Worm (Caenorhabditis elegans) whole organism, early embryonic: Measurements from ENCODE around the gene Y51H7BR.4.

Experiments used
- B0310.2 ChIP-seq: sonication (generic microtip); optimal IDR thresholded peaks from 2 replicates; lab custom pipeline; 2016; ENCODE audit warnings: mild to moderate bottlenecking, missing genetic modification characterization, missing compliant biosample characterization
- F13C5.2 ChIP-seq: sonication (generic microtip); optimal IDR thresholded peaks from 2 replicates; lab custom pipeline; 2017; ENCODE audit warnings: mild to moderate bottlenecking, missing genetic modification characterization, inconsistent platforms, missing compliant biosample characterization
- aly-1 ChIP-seq: sonication (generic microtip); optimal IDR thresholded peaks from 2 replicates; lab custom pipeline; 2016; ENCODE audit warnings: missing genetic modification characterization, missing compliant biosample characterization
- ama-1 ChIP-seq: fragments of 150-350 bp; optimal IDR thresholded peaks from 2 replicates; lab custom pipeline; 2014
- ceh-13 ChIP-seq: fragments of 200-800 bp; sonication (Bioruptor generic); optimal IDR thresholded peaks from 2 replicates; lab custom pipeline; 2018; ENCODE audit warnings: mild to moderate bottlenecking, missing genetic modification characterization, missing compliant biosample characterization
- ceh-36 ChIP-seq: sonication (generic microtip); optimal IDR thresholded peaks from 2 replicates; lab custom pipeline; 2016; ENCODE audit warnings: missing genetic modification characterization, inconsistent platforms, missing compliant biosample characterization
- ets-7 ChIP-seq: sonication (generic microtip); optimal IDR thresholded peaks from 2 replicates; lab custom pipeline; 2016; ENCODE audit warnings: missing genotype, missing genetic modification characterization, missing compliant biosample characterization
- flt-1 ChIP-seq: fragments of 200-800 bp; sonication (Bioruptor generic); IDR thresholded peaks from 2 replicates; pipeline ENCODE4 v1.3.6; 2022; ENCODE audit warnings: missing genetic modification characterization, missing compliant biosample characterization
- hmbx-1 ChIP-seq: sonication (generic microtip); optimal IDR thresholded peaks from 2 replicates; lab custom pipeline; 2016; ENCODE audit warnings: mild to moderate bottlenecking, missing genetic modification characterization, missing compliant biosample characterization
- hmg-4 ChIP-seq: fragments of 200-800 bp; sonication (Bioruptor generic); optimal IDR thresholded peaks from 2 replicates; lab custom pipeline; 2018; ENCODE audit warnings: mild to moderate bottlenecking, missing genetic modification characterization, missing compliant biosample characterization
- hnd-1 ChIP-seq: sonication (generic microtip); optimal IDR thresholded peaks from 2 replicates; lab custom pipeline; 2016; ENCODE audit warnings: missing genetic modification characterization, missing compliant biosample characterization
- pes-1 ChIP-seq: fragments of 200-800 bp; sonication (Bioruptor generic); IDR thresholded peaks from 2 replicates; pipeline ENCODE4 v1.3.6; 2022; ENCODE audit warnings: missing genetic modification reagents, missing genetic modification characterization, missing compliant biosample characterization
- scrt-1 ChIP-seq: fragments of 200-800 bp; sonication (Bioruptor generic); IDR thresholded peaks from 2 replicates; pipeline ENCODE4 v1.3.6; 2022; ENCODE audit warnings: missing genetic modification characterization, missing compliant biosample characterization
- sea-1 ChIP-seq: fragments of 200-800 bp; sonication (Bioruptor generic); conservative IDR thresholded peaks from 2 replicates; pipeline ENCODE4 v1.3.6; 2022; ENCODE audit warnings: missing genetic modification characterization, missing compliant biosample characterization
- tbx-11 ChIP-seq: fragments of 200-800 bp; sonication (Bioruptor generic); IDR thresholded peaks from 2 replicates; pipeline ENCODE4 v1.3.6; 2022; ENCODE audit warnings: missing genetic modification characterization, missing compliant biosample characterization
- tbx-37 ChIP-seq: fragments of 200-800 bp; sonication (Bioruptor generic); conservative IDR thresholded peaks from 2 replicates; pipeline ENCODE4 v1.3.6; 2022; ENCODE audit warnings: missing genetic modification reagents, missing genetic modification characterization, missing compliant biosample characterization
- tra-4 ChIP-seq: sonication (generic microtip); optimal IDR thresholded peaks from 2 replicates; lab custom pipeline; 2017; ENCODE audit warnings: missing genetic modification characterization, missing compliant biosample characterization

The Y51H7BR.4 gene

ce11 chrII:1529057-1529456 is at the start of gene Y51H7BR.4:
Gene Y51H7BR.4, plus strand, starts transcription at chrII:1529357.
- TF ChIP-seq F13C5.2: no peak
- no peak for TF ChIP-seq hmbx-1
- TF ChIP-seq tra-4: no peak
- TF ChIP-seq ama-1 (lab: Kevin White, UChicago): no peak
- TF ChIP-seq hmg-4: no peak
- no peak for TF ChIP-seq pes-1 (GFP tag; lab: Robert Waterston, UW)
- TF ChIP-seq sea-1 (GFP tag; lab: Robert Waterston, UW): no peak
- TF ChIP-seq flt-1 (GFP tag; lab: Robert Waterston, UW): no peak
- TF ChIP-seq scrt-1 (GFP tag; lab: Robert Waterston, UW): no peak
- no peak for TF ChIP-seq ceh-13 (GFP tag; lab: Kevin White, UChicago)
- no peak for TF ChIP-seq aly-1 (tag; lab: Kevin White, UChicago)
- no peak for TF ChIP-seq hnd-1 (tag; lab: Kevin White, UChicago)

DNA sequence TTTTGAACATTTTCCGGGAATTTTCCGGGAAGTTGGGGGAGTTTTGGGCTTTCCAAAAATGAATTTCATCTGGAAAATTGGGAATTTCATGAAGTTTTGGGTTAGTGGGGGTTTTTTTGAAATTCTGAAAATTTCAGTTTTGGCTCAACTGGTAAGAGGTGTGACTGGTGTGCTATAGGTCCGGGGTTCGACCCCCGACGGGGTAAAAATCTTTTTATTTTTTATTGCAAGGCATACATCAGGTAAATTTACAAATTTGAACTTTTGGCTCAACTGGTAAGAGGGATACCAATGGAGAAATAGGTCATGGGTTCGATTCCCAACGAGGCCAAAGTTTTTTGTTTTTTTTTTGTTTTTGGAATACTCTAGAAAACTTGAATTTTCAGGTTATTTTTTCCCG is 47.5 kb upstream of the Y51H7BR.4 start:
- TF ChIP-seq tbx-37 (no peak), aly-1 (tag; lab: Kevin White, UChicago) (no peak), ama-1 (lab: Kevin White, UChicago) (no peak), ceh-36 (tag; lab: Kevin White, UChicago) (no peak), tra-4 (no peak), tbx-11 (GFP tag; lab: Robert Waterston, UW) (no peak), pes-1 (GFP tag; lab: Robert Waterston, UW) (no peak), hnd-1 (tag; lab: Kevin White, UChicago) (no peak), ets-7 (tag; lab: Kevin White, UChicago) (no peak), flt-1 (GFP tag; lab: Robert Waterston, UW) (no peak), ceh-13 (GFP tag; lab: Kevin White, UChicago) (no peak), scrt-1 (GFP tag; lab: Robert Waterston, UW) (no peak), sea-1 (GFP tag; lab: Robert Waterston, UW) (no peak), F13C5.2 (no peak)

DNA sequence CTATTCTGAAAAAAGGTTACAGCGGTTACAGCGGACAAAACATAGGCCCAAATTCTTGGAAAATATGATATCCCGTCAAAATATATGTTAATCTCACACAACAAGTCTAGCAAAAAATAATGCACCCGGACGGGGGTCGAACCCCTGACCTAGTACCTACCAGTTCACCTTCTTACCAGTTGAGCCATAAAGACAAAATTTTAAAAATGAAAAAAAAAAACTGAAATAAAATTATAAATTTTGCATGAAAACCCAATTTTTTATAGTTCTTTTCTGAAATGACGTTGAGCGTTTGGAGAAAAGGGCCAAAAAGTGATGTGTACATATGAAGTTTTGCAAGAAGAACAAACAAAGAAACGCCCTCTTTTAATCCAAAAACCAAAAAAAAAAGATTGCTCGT is 46.7 kb upstream of the Y51H7BR.4 start:
- no peak for TF ChIP-seq hnd-1 (tag; lab: Kevin White, UChicago)
- no peak for TF ChIP-seq pes-1 (GFP tag; lab: Robert Waterston, UW)
- TF ChIP-seq F13C5.2: no peak
- TF ChIP-seq ceh-13 (GFP tag; lab: Kevin White, UChicago): no peak
- TF ChIP-seq tbx-11 (GFP tag; lab: Robert Waterston, UW): no peak
- no peak for TF ChIP-seq ceh-36 (tag; lab: Kevin White, UChicago)
- no peak for TF ChIP-seq tra-4
- no peak for TF ChIP-seq tbx-37
- TF ChIP-seq ets-7 (tag; lab: Kevin White, UChicago): no peak
- no peak for TF ChIP-seq flt-1 (GFP tag; lab: Robert Waterston, UW)

DNA sequence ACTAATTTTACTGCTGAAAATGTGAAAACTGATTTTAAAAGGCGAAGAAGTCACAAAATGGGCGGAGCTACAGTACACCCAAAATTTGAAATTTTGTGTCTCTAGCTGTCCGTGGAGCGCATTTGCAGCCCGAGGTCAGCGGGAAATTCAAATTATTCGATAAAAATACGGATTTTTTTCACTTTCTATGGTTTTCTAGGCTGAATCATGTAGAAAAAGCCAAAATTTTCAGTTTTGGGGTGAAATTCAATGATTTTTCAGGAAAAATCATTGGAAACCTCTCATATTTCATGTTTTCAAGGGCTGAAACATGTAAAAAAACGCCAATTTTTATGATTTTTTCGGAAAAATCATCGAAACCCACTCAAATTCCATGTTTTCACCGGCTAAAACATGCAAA is 38.3 kb upstream of the Y51H7BR.4 start:
- TF ChIP-seq F13C5.2: no peak

DNA sequence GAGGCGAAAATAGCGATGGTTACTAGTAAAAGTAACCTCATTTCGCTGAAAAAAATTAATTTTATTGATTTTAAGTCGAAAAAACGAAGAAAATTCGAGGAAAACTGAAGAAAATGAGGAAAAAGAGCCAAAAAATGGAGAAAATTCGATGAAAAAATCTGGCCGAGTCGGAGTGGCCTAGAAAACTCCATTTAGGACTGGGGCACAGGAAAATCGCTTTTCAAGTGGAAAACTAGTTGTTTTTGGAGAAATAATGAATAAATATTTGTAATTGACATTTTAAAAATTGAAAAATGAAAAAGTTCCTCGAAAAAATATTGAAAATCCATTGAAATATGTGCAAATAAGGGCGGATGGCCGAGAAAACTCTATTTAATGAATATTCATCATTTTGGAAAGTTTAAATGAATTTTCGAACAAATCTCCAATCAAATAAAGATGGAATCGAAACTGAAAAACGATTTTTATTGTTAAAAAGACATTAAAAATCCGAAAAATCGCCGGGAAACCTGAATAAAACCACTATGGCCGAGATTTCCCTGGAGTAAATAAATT is 28.8 kb upstream of the Y51H7BR.4 start, which contains the start of gene emc-1:
Gene emc-1 (minus strand): TSS at position 45 of the 555 bp plus-strand sequence.
- TF ChIP-seq ama-1 (lab: Kevin White, UChicago): no peak
- no peak for TF ChIP-seq hnd-1 (tag; lab: Kevin White, UChicago)
- no peak for TF ChIP-seq aly-1 (tag; lab: Kevin White, UChicago)
- TF ChIP-seq pes-1 (GFP tag; lab: Robert Waterston, UW): no peak
- no peak for TF ChIP-seq hmbx-1
- TF ChIP-seq ceh-36 (tag; lab: Kevin White, UChicago): no peak
- no peak for TF ChIP-seq tbx-11 (GFP tag; lab: Robert Waterston, UW)
- TF ChIP-seq F13C5.2: no peak

DNA sequence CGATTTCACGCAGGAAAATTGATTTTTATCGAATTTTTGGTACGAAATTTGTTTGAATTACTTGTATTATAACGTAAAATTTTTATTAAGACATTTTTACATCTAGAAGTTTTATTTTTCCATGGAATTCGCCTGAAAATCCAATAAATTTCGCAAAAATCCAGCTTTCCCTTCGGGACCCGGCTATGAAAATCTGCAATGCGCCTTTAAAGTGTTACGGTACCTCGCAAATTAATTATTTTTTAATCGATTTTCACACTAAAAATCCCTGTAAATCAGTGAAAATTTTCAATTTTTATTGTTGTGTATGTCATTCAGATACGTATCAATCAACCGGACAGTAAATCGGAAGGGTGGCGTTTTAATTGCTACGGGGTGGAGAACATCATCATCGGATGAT is 28.2 kb upstream of the Y51H7BR.4 start:
- TF ChIP-seq hmbx-1: no peak
- no peak for TF ChIP-seq F13C5.2
- no peak for TF ChIP-seq ama-1 (lab: Kevin White, UChicago)
- TF ChIP-seq flt-1 (GFP tag; lab: Robert Waterston, UW): no peak
- TF ChIP-seq hmg-4: no peak
- no peak for TF ChIP-seq ceh-36 (tag; lab: Kevin White, UChicago)
- no peak for TF ChIP-seq ets-7 (tag; lab: Kevin White, UChicago)
- TF ChIP-seq scrt-1 (GFP tag; lab: Robert Waterston, UW): no peak
- TF ChIP-seq tra-4: no peak
- TF ChIP-seq tbx-37: no peak
- TF ChIP-seq aly-1 (tag; lab: Kevin White, UChicago): no peak
- no peak for TF ChIP-seq hnd-1 (tag; lab: Kevin White, UChicago)
- TF ChIP-seq B0310.2 (tag; lab: Kevin White, UChicago): no peak
- TF ChIP-seq ceh-13 (GFP tag; lab: Kevin White, UChicago): no peak
- TF ChIP-seq tbx-11 (GFP tag; lab: Robert Waterston, UW): no peak
- TF ChIP-seq sea-1 (GFP tag; lab: Robert Waterston, UW): no peak
- TF ChIP-seq pes-1 (GFP tag; lab: Robert Waterston, UW): no peak

DNA sequence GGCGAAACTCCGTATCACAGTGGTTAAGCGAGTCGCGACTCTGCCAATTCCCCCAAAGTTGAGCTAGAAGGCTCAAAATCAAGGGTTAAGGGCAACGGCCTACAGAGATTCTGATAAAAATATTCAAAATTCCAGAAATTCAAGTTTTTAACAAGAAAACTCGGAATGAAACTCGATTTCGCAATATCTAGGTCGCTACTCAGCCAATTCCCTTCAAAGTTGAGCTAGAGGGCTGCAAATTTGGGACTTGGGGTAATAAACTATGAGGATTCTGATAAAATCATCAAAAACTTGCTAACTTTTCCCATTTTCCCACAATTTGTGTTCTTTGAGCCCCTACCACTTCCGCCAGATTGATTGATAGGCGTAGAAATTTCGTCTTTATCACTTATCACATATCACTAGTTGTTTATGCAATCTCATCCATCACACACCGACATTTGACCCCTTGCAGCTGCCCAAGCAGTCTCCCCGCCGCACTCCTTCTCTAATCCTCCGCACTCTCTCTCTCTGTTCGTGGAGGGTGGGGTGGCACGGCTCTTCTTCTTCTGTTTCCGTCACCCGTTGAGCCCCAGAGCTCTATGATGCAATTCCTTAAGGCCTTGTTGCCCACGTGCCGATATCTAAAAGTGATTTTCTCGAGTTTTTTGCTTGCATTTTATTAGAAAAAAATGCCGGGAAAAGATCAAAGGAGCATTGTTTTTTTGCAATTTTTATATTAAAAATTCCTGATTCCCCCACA is 27.4 kb upstream of the Y51H7BR.4 start:
- 0 out of 2 replicates have a peak, but pooled peaks have one; percentile 21 for TF ChIP-seq sea-1 (GFP tag; lab: Robert Waterston, UW)
- TF ChIP-seq tbx-11 (GFP tag; lab: Robert Waterston, UW): no peak
- peak; percentile 49 for TF ChIP-seq hmg-4

DNA sequence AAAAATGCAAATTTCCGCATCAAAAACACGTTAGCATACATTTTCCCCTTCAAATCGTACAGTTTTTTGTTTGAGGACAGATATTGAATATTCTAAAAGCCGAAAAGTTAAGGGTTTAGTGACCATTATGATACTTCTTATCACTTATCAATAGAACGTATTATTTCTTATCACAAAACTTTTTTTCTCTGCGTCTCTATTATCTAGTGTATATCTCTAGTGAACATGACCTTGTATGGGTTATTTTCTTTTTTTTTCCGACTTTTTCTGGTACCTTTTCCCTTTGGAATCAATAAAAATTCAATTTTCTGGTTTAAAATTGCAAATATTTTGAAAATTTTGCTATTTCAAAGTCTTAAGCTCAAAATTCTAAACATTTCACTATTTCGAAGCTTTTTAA is 25.5 kb upstream of the Y51H7BR.4 start:
- no peak for TF ChIP-seq ets-7 (tag; lab: Kevin White, UChicago)
- TF ChIP-seq tbx-11 (GFP tag; lab: Robert Waterston, UW): no peak
- TF ChIP-seq ceh-36 (tag; lab: Kevin White, UChicago): no peak
- TF ChIP-seq pes-1 (GFP tag; lab: Robert Waterston, UW): no peak
- TF ChIP-seq tra-4: no peak
- TF ChIP-seq flt-1 (GFP tag; lab: Robert Waterston, UW): no peak
- no peak for TF ChIP-seq hmbx-1
- TF ChIP-seq sea-1 (GFP tag; lab: Robert Waterston, UW): no peak
- TF ChIP-seq B0310.2 (tag; lab: Kevin White, UChicago): no peak
- TF ChIP-seq tbx-37: no peak
- TF ChIP-seq ama-1 (lab: Kevin White, UChicago): no peak
- no peak for TF ChIP-seq F13C5.2
- TF ChIP-seq aly-1 (tag; lab: Kevin White, UChicago): no peak
- no peak for TF ChIP-seq hmg-4
- TF ChIP-seq hnd-1 (tag; lab: Kevin White, UChicago): no peak
- no peak for TF ChIP-seq ceh-13 (GFP tag; lab: Kevin White, UChicago)
